Fruit fly (Drosophila melanogaster): ENCODE data around the gene Polr1E.

Gene Polr1E

DNA sequence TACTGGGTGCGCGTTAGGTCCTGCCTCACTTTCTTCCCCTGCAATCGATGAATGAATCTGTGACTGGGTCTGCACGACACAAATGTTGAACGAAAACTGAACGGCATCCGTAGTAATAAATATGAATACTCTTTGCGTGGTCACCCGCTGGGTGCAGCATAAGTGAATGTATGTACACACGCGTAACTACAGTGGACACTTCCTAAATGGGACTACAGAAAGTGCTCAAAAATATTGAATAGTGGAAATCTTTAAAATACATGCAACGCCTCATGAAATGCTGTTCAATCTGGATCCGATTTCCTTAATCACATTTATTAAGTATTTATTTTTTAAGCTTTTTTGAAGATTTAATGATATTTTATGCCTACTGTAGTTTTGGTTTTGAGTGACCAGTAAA, 27.3 kb upstream of the Polr1E start, which contains the start of gene naz (continued):
- TF ChIP-seq tio (GFP tag; optimal IDR thresholded peaks at IDR 0.05) = peak; percentile 8
- TF ChIP-seq ranshi (GFP tag; IDR thresholded peaks at IDR 0.05) = no peak
- no peak for TF ChIP-seq Dfd (GFP tag; optimal IDR thresholded peaks at IDR 0.05)

dm6 chr3R:18314824-18315690, 13.5 kb upstream of the Polr1E start:
- TF ChIP-seq Hsf (GFP tag; optimal IDR thresholded peaks at IDR 0.05) = no peak
- TF ChIP-seq repo (GFP tag; optimal IDR thresholded peaks at IDR 0.05) = no peak
- TF ChIP-seq E2f1 (GFP tag; IDR thresholded peaks at IDR 0.05) = peak; percentile 43; the same call in 1 of the 2 replicates
- TF ChIP-seq Hmr (GFP tag; optimal IDR thresholded peaks at IDR 0.05) = peak; percentile 45
- TF ChIP-seq her (GFP tag; optimal IDR thresholded peaks at IDR 0.05) = peak; percentile 48
- TF ChIP-seq ac (GFP tag; optimal IDR thresholded peaks at IDR 0.05) = no peak
- no peak for TF ChIP-seq crc (GFP tag; optimal IDR thresholded peaks at IDR 0.05)
- no peak for TF ChIP-seq CG9727 (GFP tag; optimal IDR thresholded peaks at IDR 0.05)
- TF ChIP-seq CG1832 (GFP tag; optimal IDR thresholded peaks at IDR 0.05) = no peak
- peak; percentile 20 for TF ChIP-seq Sox102F (GFP tag; optimal IDR thresholded peaks at IDR 0.05)
- TF ChIP-seq CG18599 (GFP tag; optimal IDR thresholded peaks at IDR 0.05) = peak; percentile 44
- no peak for TF ChIP-seq eyg (GFP tag; optimal IDR thresholded peaks at IDR 0.05)
- peak; percentile 28; the same call in 1 of the 2 replicates for TF ChIP-seq Xrp1 (GFP tag; IDR thresholded peaks at IDR 0.05)
- no peak for TF ChIP-seq H15 (GFP tag; IDR thresholded peaks at IDR 0.05)
- peak; percentile 36; the same call in 1 of the 2 replicates for TF ChIP-seq CG31441 (GFP tag; IDR thresholded peaks at IDR 0.05)
- no peak for TF ChIP-seq Fer3 (tag; optimal IDR thresholded peaks at IDR 0.05)
- TF ChIP-seq chif (GFP tag; optimal IDR thresholded peaks at IDR 0.05) = no peak
- no peak for TF ChIP-seq CG10209 (GFP tag; optimal IDR thresholded peaks at IDR 0.05)
- TF ChIP-seq az2 (GFP tag; optimal IDR thresholded peaks at IDR 0.05) = no peak
- 0 out of 2 replicates have a peak, but pooled peaks have one; percentile 4 for TF ChIP-seq CG5953 (GFP tag; IDR thresholded peaks at IDR 0.05)
- peak; percentile 96 for TF ChIP-seq abd-A (tag; optimal IDR thresholded peaks at IDR 0.05)
- TF ChIP-seq lmd (GFP tag; IDR thresholded peaks at IDR 0.05) = 0 out of 2 replicates have a peak, but pooled peaks have one; percentile 35
- TF ChIP-seq Scr (GFP tag; IDR thresholded peaks at IDR 0.05; ENCODE audit: partially characterized antibody) = no peak
- TF ChIP-seq slp2 (GFP tag; optimal IDR thresholded peaks at IDR 0.05) = no peak
- TF ChIP-seq CG5245 (GFP tag; optimal IDR thresholded peaks at IDR 0.05) = no peak
- TF ChIP-seq CG9876 (GFP tag; optimal IDR thresholded peaks at IDR 0.05) = no peak
- TF ChIP-seq eve (GFP tag; optimal IDR thresholded peaks at IDR 0.05) = no peak
- no peak for TF ChIP-seq unc-4 (GFP tag; IDR thresholded peaks at IDR 0.05; ENCODE audit: partially characterized antibody)
- TF ChIP-seq ham (GFP tag; IDR thresholded peaks at IDR 0.05) = no peak
- no peak for TF ChIP-seq CG13296 (GFP tag; optimal IDR thresholded peaks at IDR 0.05)
- TF ChIP-seq CG3847 (GFP tag; IDR thresholded peaks at IDR 0.05) = no peak
- TF ChIP-seq Taf1 (GFP tag; IDR thresholded peaks at IDR 0.05) = no peak
- TF ChIP-seq CG7987 (GFP tag; optimal IDR thresholded peaks at IDR 0.05) = no peak
- TF ChIP-seq dan (GFP tag; IDR thresholded peaks at IDR 0.05) = no peak
- TF ChIP-seq CG15696 (tag; optimal IDR thresholded peaks at IDR 0.05) = no peak
- TF ChIP-seq CG17612 (GFP tag; IDR thresholded peaks at IDR 0.05) = no peak
- TF ChIP-seq CG7839 (tag; optimal IDR thresholded peaks at IDR 0.05) = peak; percentile 36
- peak; percentile 12 for TF ChIP-seq Fer1 (GFP tag; optimal IDR thresholded peaks at IDR 0.05)
- no peak for TF ChIP-seq CG7357 (GFP tag; IDR thresholded peaks at IDR 0.05)
- TF ChIP-seq CG6813 (GFP tag; optimal IDR thresholded peaks at IDR 0.05) = no peak
- peak; percentile 28 for TF ChIP-seq PHDP (tag; optimal IDR thresholded peaks at IDR 0.05)
- TF ChIP-seq Ptx1 (GFP tag; IDR thresholded peaks at IDR 0.05) = peak; percentile 41
- TF ChIP-seq D (optimal IDR thresholded peaks at IDR 0.05) = no peak
- no peak for TF ChIP-seq D (GFP tag; optimal IDR thresholded peaks at IDR 0.05)
- no peak for TF ChIP-seq tx (GFP tag; optimal IDR thresholded peaks at IDR 0.05)
